Fruit fly (Drosophila melanogaster): ENCODE data around the gene CG3558.

The CG3558 gene

DNA sequence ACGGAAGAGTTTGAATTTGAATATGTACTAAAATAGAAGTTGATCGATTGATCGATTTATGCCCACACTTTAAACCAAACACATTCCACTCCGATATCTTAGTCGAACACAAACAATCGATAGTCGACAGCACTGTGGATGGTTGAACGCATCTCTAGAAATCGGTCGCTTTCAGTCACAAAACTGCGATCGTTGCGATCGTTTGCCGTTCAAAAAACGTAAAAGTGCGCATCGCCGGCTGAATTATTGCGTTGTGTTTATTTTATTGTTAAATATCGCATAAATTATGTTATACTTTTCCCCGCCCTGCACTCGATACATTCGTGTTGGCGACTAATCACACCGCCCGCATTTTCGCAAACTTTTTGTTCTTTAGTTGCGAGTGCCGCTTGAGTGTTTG is 6.4 kb downstream of the CG3558 start, which contains the start of gene Ccdc85 (continued):
- TF ChIP-seq CG17802 (tag; optimal IDR thresholded peaks at IDR 0.05) (peak; percentile 6), Tbp (GFP tag; optimal IDR thresholded peaks at IDR 0.05) (no peak), E2f2 (GFP tag; IDR thresholded peaks at IDR 0.05) (peak; percentile 74), Xbp1 (GFP tag; optimal IDR thresholded peaks at IDR 0.05) (peak; percentile 34), Bdp1 (GFP tag; optimal IDR thresholded peaks at IDR 0.05) (no peak), ato (GFP tag; IDR thresholded peaks at IDR 0.05; ENCODE audit: partially characterized antibody) (peak; percentile 99), Fer1 (GFP tag; optimal IDR thresholded peaks at IDR 0.05) (peak; percentile 28), CG12104 (GFP tag; optimal IDR thresholded peaks at IDR 0.05) (no peak), Rfx (GFP tag; IDR thresholded peaks at IDR 0.05) (peak; percentile 19; the same call in 1 of the 2 replicates), CG1603 (tag; optimal IDR thresholded peaks at IDR 0.05) (peak; percentile 76), hkb (optimal IDR thresholded peaks at IDR 0.05) (no peak), hkb (GFP tag; IDR thresholded peaks at IDR 0.05) (0 out of 2 replicates have a peak, but pooled peaks have one; percentile 7), CG7963 (GFP tag; IDR thresholded peaks at IDR 0.05; ENCODE audit: partially characterized antibody) (peak; percentile 99), HmgD (GFP tag; optimal IDR thresholded peaks at IDR 0.05) (no peak), CG15514 (GFP tag; optimal IDR thresholded peaks at IDR 0.05) (peak; percentile 64), ci (GFP tag; IDR thresholded peaks at IDR 0.05) (peak; percentile 76), Oaz (GFP tag; IDR thresholded peaks at IDR 0.05) (0 out of 2 replicates have a peak, but pooled peaks have one; percentile 5), CG8944 (GFP tag; optimal IDR thresholded peaks at IDR 0.05) (no peak), D19A (tag; optimal IDR thresholded peaks at IDR 0.05) (no peak), Mad (GFP tag; optimal IDR thresholded peaks at IDR 0.05) (peak; percentile 21), sd (tag; optimal IDR thresholded peaks at IDR 0.05) (peak; percentile 17), tna (GFP tag; IDR thresholded peaks at IDR 0.05; ENCODE audit: partially characterized antibody) (peak; percentile 100), Dll (GFP tag; IDR thresholded peaks at IDR 0.05; ENCODE audit: partially characterized antibody) (peak; percentile 93), CG42726 (GFP tag; IDR thresholded peaks at IDR 0.05; ENCODE audit: partially characterized antibody) (peak; percentile 92), CG6175 (GFP tag; IDR thresholded peaks at IDR 0.05) (no peak), CG12659 (GFP tag; optimal IDR thresholded peaks at IDR 0.05) (peak; percentile 51), CG7987 (GFP tag; optimal IDR thresholded peaks at IDR 0.05) (no peak), CHES-1-like (GFP tag; optimal IDR thresholded peaks at IDR 0.05) (peak; percentile 17), CG6689 (GFP tag; IDR thresholded peaks at IDR 0.05) (no peak), CG14860 (GFP tag; IDR thresholded peaks at IDR 0.05; ENCODE audit: partially characterized antibody) (peak; percentile 97), NC2β (GFP tag; optimal IDR thresholded peaks at IDR 0.05) (peak; percentile 26), gro (GFP tag; optimal IDR thresholded peaks at IDR 0.05) (peak; percentile 8), Taf1 (GFP tag; IDR thresholded peaks at IDR 0.05) (no peak)

DNA sequence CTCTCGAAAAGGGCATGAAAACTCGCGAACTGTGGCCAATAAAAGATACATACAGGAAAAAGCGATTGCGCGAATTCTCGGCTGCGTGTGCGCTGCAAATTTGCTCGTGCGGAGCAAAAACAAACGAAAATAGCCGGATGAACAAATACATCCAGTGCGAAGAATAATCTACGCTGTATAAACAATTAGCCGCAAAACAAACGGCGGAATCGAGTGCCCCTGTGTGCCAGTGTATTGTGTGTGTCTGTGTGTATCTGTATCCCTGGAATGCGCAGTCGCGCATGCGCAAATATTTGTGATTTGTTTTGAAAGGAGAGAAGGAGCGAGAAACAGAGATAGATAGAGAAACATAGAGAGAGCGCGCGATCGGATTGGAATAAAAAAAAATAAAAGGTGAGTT is 6.9 kb downstream of the CG3558 start:
- TF ChIP-seq CG15696 (tag; optimal IDR thresholded peaks at IDR 0.05) (peak; percentile 4), Ets65A (GFP tag) (peak; percentile 9), CG30431 (GFP tag; optimal IDR thresholded peaks at IDR 0.05) (no peak), cad (GFP tag; optimal IDR thresholded peaks at IDR 0.05) (peak; percentile 3), gsb-n (tag; optimal IDR thresholded peaks at IDR 0.05) (no peak), tll (GFP tag; optimal IDR thresholded peaks at IDR 0.05) (peak in 1 of 2 experiments; percentile 50), zfh1 (GFP tag; IDR thresholded peaks at IDR 0.05) (peak; percentile 30; the same call in 1 of the 3 replicates), sens (GFP tag) (peak; percentile 15), D (optimal IDR thresholded peaks at IDR 0.05) (peak; percentile 41), D (GFP tag; optimal IDR thresholded peaks at IDR 0.05) (no peak), fd102C (GFP tag; optimal IDR thresholded peaks at IDR 0.05) (peak; percentile 72), cg (GFP tag; optimal IDR thresholded peaks at IDR 0.05) (peak; percentile 23), CG15479 (GFP tag; optimal IDR thresholded peaks at IDR 0.05) (peak; percentile 88), zf30C (GFP tag; optimal IDR thresholded peaks at IDR 0.05) (peak; percentile 61), salm (tag; optimal IDR thresholded peaks at IDR 0.05) (no peak), CG6254 (GFP tag; optimal IDR thresholded peaks at IDR 0.05) (peak; percentile 92), CG32767 (GFP tag; IDR thresholded peaks at IDR 0.05) (0 out of 2 replicates have a peak, but pooled peaks have one; percentile 36), chn (GFP tag; optimal IDR thresholded peaks at IDR 0.05) (no peak), Med (GFP tag) (peak; percentile 3), ewg (GFP tag; optimal IDR thresholded peaks at IDR 0.05) (peak; percentile 49)
